Worm (Caenorhabditis elegans) whole organism, L4 larva: ENCODE measurements around the gene F13E9.15.

Experiments
- D1046.2 ChIP-seq: fragments of 200-800 bp; sonication (Bioruptor generic); IDR thresholded peaks from 2 replicates; pipeline ENCODE4 v1.3.6; 2022; ENCODE audit warnings: missing genetic modification characterization, missing compliant biosample characterization
- F37D6.2 ChIP-seq: sonication (generic microtip); optimal IDR thresholded peaks from 2 replicates; lab custom pipeline; 2016; ENCODE audit warnings: mild to moderate bottlenecking, missing genetic modification characterization, missing compliant biosample characterization
- T20F7.1 ChIP-seq: fragments of 200-800 bp; sonication (Bioruptor generic); optimal IDR thresholded peaks from 2 replicates; lab custom pipeline; 2018; ENCODE audit warnings: mild to moderate bottlenecking, missing genetic modification characterization, missing compliant biosample characterization
- Y105C5A.15 ChIP-seq: fragments of 200-800 bp; sonication (Bioruptor generic); IDR thresholded peaks from 2 replicates; pipeline ENCODE4 v1.3.6; 2022; ENCODE audit warnings: missing genetic modification characterization, missing compliant biosample characterization
- Y48G9A.11 ChIP-seq: fragments of 200-800 bp; sonication (Bioruptor generic); IDR thresholded peaks from 2 replicates; pipeline ENCODE4 v1.3.6; 2022; ENCODE audit warnings: missing genetic modification reagents, missing genetic modification characterization, missing compliant biosample characterization
- ZK546.5 ChIP-seq, 2 experiments: sonication (generic microtip); optimal IDR thresholded peaks; 2 replicates each; lab custom pipeline; 2017; ENCODE audit warnings: missing biosample characterization in 2 of 2, missing genetic modification characterization in 2 of 2
- aha-1 ChIP-seq: fragments of 150-350 bp; peaks from one replicate; lab custom pipeline; 2014; ENCODE audit warnings: missing biosample characterization, missing genetic modification characterization
- aly-2 ChIP-seq: sonication (generic microtip); optimal IDR thresholded peaks from 2 replicates; lab custom pipeline; 2018; ENCODE audit warnings: missing biosample characterization, missing genetic modification characterization
- ama-1 ChIP-seq: fragments of 150-350 bp; optimal IDR thresholded peaks from 2 replicates; lab custom pipeline; 2014; ENCODE audit warnings: inconsistent platforms, mixed read lengths
- attf-4 ChIP-seq: sonication (generic microtip); optimal IDR thresholded peaks from 3 replicates; lab custom pipeline; 2017; ENCODE audit warnings: missing biosample characterization, missing genetic modification characterization
- ceh-28 ChIP-seq: fragments of 150-350 bp; optimal IDR thresholded peaks from 2 replicates; lab custom pipeline; 2014; ENCODE audit warnings: missing biosample characterization, missing genetic modification reagents, missing genetic modification characterization
- ceh-32 ChIP-seq: sonication (generic microtip); optimal IDR thresholded peaks from 2 replicates; lab custom pipeline; 2016; ENCODE audit warnings: mild to moderate bottlenecking, missing genetic modification characterization, missing compliant biosample characterization; ENCODE audit not compliant: poor library complexity
- ceh-44 ChIP-seq: fragments of 200-800 bp; sonication (Bioruptor generic); IDR thresholded peaks from 2 replicates; pipeline ENCODE4 v1.3.6; 2022; ENCODE audit warnings: missing genetic modification reagents, missing genetic modification characterization, missing compliant biosample characterization
- ces-1 ChIP-seq: fragments of 150-350 bp; sonication (generic microtip); optimal IDR thresholded peaks from 4 replicates; lab custom pipeline; 2014; ENCODE audit warnings: missing biosample characterization, missing genetic modification reagents, missing genetic modification characterization
- cey-2 ChIP-seq: sonication (generic microtip); optimal IDR thresholded peaks from 3 replicates; lab custom pipeline; 2017; ENCODE audit warnings: missing genetic modification characterization, mild to moderate bottlenecking, missing compliant biosample characterization, antibody characterized with exemption, borderline replicate concordance; ENCODE audit not compliant: insufficient read depth
- ctbp-1 ChIP-seq: fragments of 200-800 bp; sonication (Bioruptor generic); IDR thresholded peaks from 2 replicates; pipeline ENCODE4 v1.3.6; 2022; ENCODE audit warnings: missing genetic modification reagents, missing genetic modification characterization, missing compliant biosample characterization
- daf-12 ChIP-seq: fragments of 150-350 bp; optimal IDR thresholded peaks from 2 replicates; lab custom pipeline; 2014; ENCODE audit warnings: missing biosample characterization, missing genetic modification reagents, missing genetic modification characterization
- dmd-6 ChIP-seq: fragments of 200-800 bp; sonication (Bioruptor generic); IDR thresholded peaks from 2 replicates; pipeline ENCODE4 v1.3.6; 2022; ENCODE audit warnings: missing genetic modification reagents, missing genetic modification characterization, missing compliant biosample characterization
- duxl-1 ChIP-seq: sonication (generic microtip); optimal IDR thresholded peaks from 2 replicates; lab custom pipeline; 2016; ENCODE audit warnings: mild to moderate bottlenecking, missing genetic modification characterization, moderate library complexity, missing compliant biosample characterization; ENCODE audit not compliant: poor library complexity
- dve-1 ChIP-seq: sonication (generic microtip); optimal IDR thresholded peaks from 2 replicates; lab custom pipeline; 2017; ENCODE audit warnings: antibody characterized with exemption, mild to moderate bottlenecking, missing genetic modification characterization, missing compliant biosample characterization; ENCODE audit not compliant: insufficient read depth
- egl-43 ChIP-seq: fragments of 200-800 bp; sonication (Bioruptor generic); IDR thresholded peaks from 2 replicates; pipeline ENCODE4 v1.3.6; 2022; ENCODE audit warnings: missing genetic modification reagents, missing genetic modification characterization, missing compliant biosample characterization
- fos-1 ChIP-seq: fragments of 150-350 bp; optimal IDR thresholded peaks from 2 replicates; lab custom pipeline; 2014; ENCODE audit warnings: missing biosample characterization, missing genetic modification characterization
- gei-8 ChIP-seq: fragments of 200-800 bp; sonication (Bioruptor generic); optimal IDR thresholded peaks from 2 replicates; lab custom pipeline; 2018; ENCODE audit warnings: mild to moderate bottlenecking, missing genetic modification characterization, missing compliant biosample characterization
- hif-1 ChIP-seq, 2 experiments: sonication (generic microtip); optimal IDR thresholded peaks; 2 replicates each; lab custom pipeline; 2016 to 2017; ENCODE audit warnings: missing compliant biosample characterization in 2 of 2, missing genetic modification characterization in 2 of 2, missing genetic modification reagents in 2 of 2, missing genotype in 2 of 2, mild to moderate bottlenecking in 1 of 2
- hmg-1.1 ChIP-seq: fragments of 200-800 bp; sonication (Bioruptor generic); IDR thresholded peaks from 2 replicates; pipeline ENCODE4 v1.3.6; 2022; ENCODE audit warnings: missing genetic modification reagents, missing genetic modification characterization, missing compliant biosample characterization
- jun-1 ChIP-seq: fragments of 150-350 bp; optimal IDR thresholded peaks from 2 replicates; lab custom pipeline; 2014; ENCODE audit warnings: missing biosample characterization, missing genetic modification reagents, missing genetic modification characterization
- lin-1 ChIP-seq: fragments of 200-800 bp; sonication (Bioruptor generic); IDR thresholded peaks from 2 replicates; pipeline ENCODE4 v1.3.6; 2022; ENCODE audit warnings: missing genetic modification reagents, missing genetic modification characterization, missing compliant biosample characterization
- lin-15B ChIP-seq: fragments of 150-350 bp; sonication (generic microtip); optimal IDR thresholded peaks from 3 replicates; lab custom pipeline; 2014; ENCODE audit warnings: missing biosample characterization, missing genetic modification characterization
- lin-29 ChIP-seq: fragments of 200-800 bp; sonication (Bioruptor generic); IDR thresholded peaks from 2 replicates; pipeline ENCODE4 v1.3.6; 2022; ENCODE audit warnings: missing genetic modification reagents, missing genetic modification characterization, missing compliant biosample characterization
- lin-39 ChIP-seq: fragments of 150-350 bp; optimal IDR thresholded peaks from 2 replicates; lab custom pipeline; 2014; ENCODE audit warnings: missing biosample characterization, missing genetic modification reagents, missing genetic modification characterization
- madf-5 ChIP-seq, 2 experiments: fragments of 200-800 bp; sonication (Bioruptor generic); IDR thresholded peaks; 2 replicates each; pipeline ENCODE4 v1.3.6; 2022; ENCODE audit warnings: missing compliant biosample characterization in 2 of 2, missing genetic modification characterization in 2 of 2
- mdl-1 ChIP-seq, 2 experiments: fragments of 150-350 bp in 1 of 2; sonication (generic microtip) in 1 of 2; optimal IDR thresholded peaks; 2 replicates each; lab custom pipeline; 2014 to 2017; ENCODE audit warnings: missing biosample characterization in 2 of 2, missing genetic modification characterization in 2 of 2
- mdt-29 ChIP-seq: fragments of 200-800 bp; sonication (Bioruptor generic); IDR thresholded peaks from 2 replicates; pipeline ENCODE4 v1.3.6; 2022; ENCODE audit warnings: missing genetic modification reagents, missing genetic modification characterization, missing compliant biosample characterization
- mep-1 ChIP-seq: fragments of 150-350 bp; sonication (generic microtip); optimal IDR thresholded peaks from 3 replicates; lab custom pipeline; 2014; ENCODE audit warnings: missing biosample characterization, missing genetic modification characterization
- mes-2 ChIP-seq: sonication (generic microtip); optimal IDR thresholded peaks from 2 replicates; lab custom pipeline; 2016; ENCODE audit warnings: missing genotype, mild to moderate bottlenecking, missing genetic modification characterization, missing compliant biosample characterization; ENCODE audit not compliant: poor library complexity, severe bottlenecking
- nhr-10 ChIP-seq: fragments of 150-350 bp; optimal IDR thresholded peaks from 2 replicates; lab custom pipeline; 2014; ENCODE audit warnings: missing biosample characterization, missing genetic modification characterization
- nhr-102 ChIP-seq: sonication (generic microtip); optimal IDR thresholded peaks from 2 replicates; lab custom pipeline; 2016; ENCODE audit warnings: mild to moderate bottlenecking, missing genetic modification characterization, moderate library complexity, missing compliant biosample characterization
- nhr-237 ChIP-seq: sonication (generic microtip); optimal IDR thresholded peaks from 2 replicates; lab custom pipeline; 2017; ENCODE audit warnings: missing biosample characterization, missing genetic modification characterization
- nhr-28 ChIP-seq: fragments of 150-350 bp; optimal IDR thresholded peaks from 2 replicates; lab custom pipeline; 2014; ENCODE audit warnings: missing biosample characterization, missing genetic modification characterization
- nhr-41 ChIP-seq: fragments of 200-800 bp; sonication (Bioruptor generic); IDR thresholded peaks from 2 replicates; pipeline ENCODE4 v1.3.6; 2022; ENCODE audit warnings: missing genetic modification reagents, missing genetic modification characterization, missing compliant biosample characterization
- nhr-48 ChIP-seq: sonication (generic microtip); optimal IDR thresholded peaks from 2 replicates; lab custom pipeline; 2016; ENCODE audit warnings: mild to moderate bottlenecking, missing genetic modification characterization, missing compliant biosample characterization
- pqm-1 ChIP-seq: sonication (generic microtip); optimal IDR thresholded peaks from 2 replicates; lab custom pipeline; 2017; ENCODE audit warnings: missing biosample characterization, missing genetic modification characterization
- rbr-2 ChIP-seq: sonication (generic microtip); optimal IDR thresholded peaks from 2 replicates; lab custom pipeline; 2016; ENCODE audit warnings: missing genotype, missing genetic modification characterization, missing compliant biosample characterization
- sdz-12 ChIP-seq: fragments of 200-800 bp; sonication (Bioruptor generic); optimal IDR thresholded peaks from 2 replicates; lab custom pipeline; 2018; ENCODE audit warnings: mild to moderate bottlenecking, missing genetic modification characterization, missing compliant biosample characterization
- spr-1 ChIP-seq: sonication (generic microtip); optimal IDR thresholded peaks from 2 replicates; lab custom pipeline; 2016; ENCODE audit warnings: mild to moderate bottlenecking, missing genetic modification characterization, missing compliant biosample characterization
- tra-1 ChIP-seq: fragments of 200-800 bp; sonication (Bioruptor generic); IDR thresholded peaks from 2 replicates; pipeline ENCODE4 v1.3.6; 2022; ENCODE audit warnings: missing genetic modification reagents, missing genetic modification characterization, missing compliant biosample characterization
- unc-39 ChIP-seq: sonication (generic microtip); optimal IDR thresholded peaks from 2 replicates; lab custom pipeline; 2017; ENCODE audit warnings: missing biosample characterization, missing genetic modification characterization
- zag-1 ChIP-seq: fragments of 150-350 bp; optimal IDR thresholded peaks from 2 replicates; lab custom pipeline; 2014; ENCODE audit warnings: missing biosample characterization, missing genetic modification characterization
- zfp-2 ChIP-seq: sonication (generic microtip); optimal IDR thresholded peaks from 2 replicates; lab custom pipeline; 2016; ENCODE audit warnings: mild to moderate bottlenecking, missing genetic modification characterization, missing compliant biosample characterization
- zip-11 ChIP-seq: fragments of 200-800 bp; sonication (Bioruptor generic); IDR thresholded peaks from 2 replicates; pipeline ENCODE4 v1.3.6; 2022; ENCODE audit warnings: missing genetic modification characterization, missing compliant biosample characterization
- ztf-7 ChIP-seq: fragments of 150-350 bp; optimal IDR thresholded peaks from 2 replicates; lab custom pipeline; 2014; ENCODE audit warnings: missing biosample characterization, missing genetic modification characterization

F13E9.15 gene

DNA sequence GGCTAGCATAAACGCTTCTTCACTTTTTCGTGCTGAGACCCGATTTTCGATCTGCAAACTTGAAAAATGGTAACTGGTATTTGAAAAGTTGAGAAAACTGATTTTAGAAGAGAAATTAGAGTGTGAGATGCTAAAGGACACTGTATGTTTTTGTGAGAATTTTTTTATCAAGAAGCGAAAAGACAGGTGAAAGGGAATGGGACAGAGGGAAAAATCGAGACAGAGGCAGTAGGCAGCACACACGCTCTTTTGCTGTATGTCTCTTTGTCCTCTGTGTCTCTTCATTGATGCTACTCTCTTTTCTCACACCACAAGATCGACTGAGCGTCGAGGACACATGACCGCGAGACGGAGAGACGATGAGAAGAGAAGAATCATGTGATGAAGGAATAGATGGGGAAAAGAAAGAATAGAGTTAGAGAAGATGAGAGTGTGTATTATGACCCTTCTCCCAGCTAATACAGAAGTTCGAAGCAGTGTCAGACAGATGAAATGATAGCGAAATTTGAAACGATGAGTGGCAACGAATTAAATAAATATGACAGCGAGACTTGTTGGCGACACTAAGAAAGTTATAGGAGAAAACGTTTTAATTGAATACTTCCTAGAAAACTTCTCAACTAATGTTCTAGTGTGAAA, 46.3 kb upstream of the F13E9.15 start, which contains the start of gene lgg-2:
lgg-2 (minus strand) TSS at position 51 of the 639 bp plus-strand sequence.
- TF ChIP-seq fos-1 (tag; lab: Kevin White, UChicago) (no peak), rbr-2 (tag; lab: Kevin White, UChicago) (no peak), aha-1 (peak; percentile 100), mdt-29 (GFP tag; lab: Robert Waterston, UW) (peak; percentile 93), gei-8 (GFP tag; lab: Kevin White, UChicago) (peak; percentile 75), ztf-7 (tag; lab: Kevin White, UChicago) (peak; percentile 85), hmg-1.1 (GFP tag; lab: Robert Waterston, UW) (peak; percentile 87), Y105C5A.15 (peak; percentile 58; the same call in 1 of the 2 replicates), ama-1 (peak; percentile 19), unc-39 (no peak), nhr-10 (tag; lab: Kevin White, UChicago) (peak; percentile 80), nhr-28 (peak; percentile 96), zag-1 (tag; lab: Kevin White, UChicago) (peak; percentile 26), zfp-2 (peak; percentile 39), jun-1 (peak; percentile 91), sdz-12 (GFP tag; lab: Kevin White, UChicago) (no peak), ceh-44 (GFP tag; lab: Robert Waterston, UW) (no peak), daf-12 (tag; lab: Kevin White, UChicago) (no peak), ces-1 (GFP tag; lab: Kevin White, UChicago) (no peak), duxl-1 (peak; percentile 69), egl-43 (GFP tag; lab: Robert Waterston, UW) (peak; percentile 65; the same call in 1 of the 2 replicates), mes-2 (tag; lab: Kevin White, UChicago) (peak; percentile 86), nhr-102 (tag; lab: Kevin White, UChicago) (peak; percentile 92), hif-1 (tag; optimal IDR thresholded peaks at IDR 0.05; lab: Kevin White, UChicago) (peak; percentile 24 to 77), ctbp-1 (peak; percentile 87), cey-2 (peak; percentile 63), D1046.2 (GFP tag; lab: Robert Waterston, UW) (no peak), aly-2 (tag; lab: Kevin White, UChicago) (no peak), dmd-6 (GFP tag; lab: Robert Waterston, UW) (peak; percentile 97), Y48G9A.11 (GFP tag; lab: Robert Waterston, UW) (no peak), F37D6.2 (tag; lab: Kevin White, UChicago) (peak; percentile 80), mep-1 (tag; lab: Kevin White, UChicago) (peak; percentile 97), zip-11 (GFP tag; lab: Robert Waterston, UW) (no peak), madf-5 (GFP tag; IDR thresholded peaks at IDR 0.05; lab: Robert Waterston, UW) (no peak), lin-39 (tag; lab: Kevin White, UChicago) (peak; percentile 1), ceh-32 (peak; percentile 4), dve-1 (tag; lab: Kevin White, UChicago) (peak; percentile 97), tra-1 (GFP tag; lab: Robert Waterston, UW) (peak; percentile 92), spr-1 (tag; lab: Kevin White, UChicago) (peak; percentile 82), attf-4 (tag; lab: Kevin White, UChicago) (peak; percentile 65), nhr-41 (GFP tag; lab: Robert Waterston, UW) (peak; percentile 84), lin-29 (GFP tag; lab: Robert Waterston, UW) (peak; percentile 54; the same call in 1 of the 2 replicates), ZK546.5 (tag; optimal IDR thresholded peaks at IDR 0.05; lab: Kevin White, UChicago) (no peak), T20F7.1 (peak; percentile 83), lin-15B (tag; lab: Kevin White, UChicago) (no peak), mdl-1 (tag; optimal IDR thresholded peaks at IDR 0.05; lab: Kevin White, UChicago) (peak; percentile 69 to 96), pqm-1 (peak; percentile 74), nhr-237 (no peak), ceh-28 (tag; lab: Kevin White, UChicago) (peak; percentile 75), nhr-48 (tag; lab: Kevin White, UChicago) (peak; percentile 98), lin-1 (GFP tag; lab: Robert Waterston, UW) (peak; percentile 91)
